Worm (Caenorhabditis elegans): ENCODE measurements around the gene ZC21.10.

Gene ZC21.10

ce11 chrIII:8503341-8503740, 26.5 kb upstream of the ZC21.10 start:
- peak; percentile 38 for TF ChIP-seq nhr-43 (tag; optimal IDR thresholded peaks at IDR 0.05; ENCODE audit: poor library complexity, severe bottlenecking)
- TF ChIP-seq daf-12 (tag; optimal IDR thresholded peaks at IDR 0.05): no peak
- TF ChIP-seq aly-2 (tag; optimal IDR thresholded peaks at IDR 0.05): no peak
- TF ChIP-seq nhr-25 (tag; optimal IDR thresholded peaks at IDR 0.05): peak; percentile 39
- no peak for TF ChIP-seq mdl-1 (tag; optimal IDR thresholded peaks at IDR 0.05)
- no peak for TF ChIP-seq ceh-16 (tag; optimal IDR thresholded peaks at IDR 0.05)
- TF ChIP-seq ztf-4 (tag; optimal IDR thresholded peaks at IDR 0.05): no peak
- TF ChIP-seq nfya-1 (tag; optimal IDR thresholded peaks at IDR 0.05; ENCODE audit: insufficient read depth): peak; percentile 20
- TF ChIP-seq nhr-23 (tag; optimal IDR thresholded peaks at IDR 0.05): peak; percentile 76
- no peak for TF ChIP-seq ceh-82 (tag; optimal IDR thresholded peaks at IDR 0.05)
- TF ChIP-seq lin-15B (tag; optimal IDR thresholded peaks at IDR 0.05): no peak
- no peak for TF ChIP-seq zag-1 (tag; optimal IDR thresholded peaks at IDR 0.05)
- no peak for TF ChIP-seq unc-39 (tag; optimal IDR thresholded peaks at IDR 0.05)
- no peak for TF ChIP-seq fkh-10 (GFP tag; optimal IDR thresholded peaks at IDR 0.05)
- no peak for TF ChIP-seq egl-27 (tag; optimal IDR thresholded peaks at IDR 0.05)
- TF ChIP-seq R02D3.7 (tag; optimal IDR thresholded peaks at IDR 0.05): no peak

ce11 chrIII:8504176-8504763, 25.6 kb upstream of the ZC21.10 start:
- TF ChIP-seq nhr-23 (tag; optimal IDR thresholded peaks at IDR 0.05) (peak; percentile 19), nhr-25 (tag; optimal IDR thresholded peaks at IDR 0.05) (peak; percentile 52), tbx-2 (tag; optimal IDR thresholded peaks at IDR 0.05) (no peak)

- TF ChIP-seq pha-4 (tag; optimal IDR thresholded peaks at IDR 0.05) (peak; percentile 25), unc-39 (tag; optimal IDR thresholded peaks at IDR 0.05) (no peak), zag-1 (tag; optimal IDR thresholded peaks at IDR 0.05) (no peak)
Observed at ce11 chrIII:8506348-8506747, 23.5 kb upstream of the ZC21.10 start.

- TF ChIP-seq ceh-82 (tag; optimal IDR thresholded peaks at IDR 0.05): no peak
- TF ChIP-seq nhr-12 (tag; optimal IDR thresholded peaks at IDR 0.05): no peak
- no peak for TF ChIP-seq ztf-4 (tag; optimal IDR thresholded peaks at IDR 0.05)
- TF ChIP-seq pqm-1 (tag; optimal IDR thresholded peaks at IDR 0.05): no peak
- TF ChIP-seq nhr-77 (tag; optimal IDR thresholded peaks at IDR 0.05): no peak
- TF ChIP-seq snpc-4 (tag; optimal IDR thresholded peaks at IDR 0.05): no peak
- TF ChIP-seq zag-1 (tag; optimal IDR thresholded peaks at IDR 0.05): no peak
- no peak for TF ChIP-seq elt-1 (tag; optimal IDR thresholded peaks at IDR 0.05)
Observed at ce11 chrIII:8509218-8509617, 20.7 kb upstream of the ZC21.10 start.

- TF ChIP-seq snpc-4 (tag; optimal IDR thresholded peaks at IDR 0.05) (no peak), fkh-10 (GFP tag; optimal IDR thresholded peaks at IDR 0.05) (peak; percentile 42), nhr-77 (tag; optimal IDR thresholded peaks at IDR 0.05) (no peak), lin-15B (tag; optimal IDR thresholded peaks at IDR 0.05) (peak; percentile 12), unc-62 (GFP tag; optimal IDR thresholded peaks at IDR 0.05) (no peak), nhr-67 (tag; optimal IDR thresholded peaks at IDR 0.05) (no peak), nfya-1 (tag; optimal IDR thresholded peaks at IDR 0.05; ENCODE audit: insufficient read depth) (peak; percentile 51), ztf-4 (tag; optimal IDR thresholded peaks at IDR 0.05) (no peak), ama-1 (optimal IDR thresholded peaks at IDR 0.05) (no peak), nhr-237 (tag; optimal IDR thresholded peaks at IDR 0.05) (no peak), zag-1 (tag; optimal IDR thresholded peaks at IDR 0.05) (no peak), mdl-1 (tag; optimal IDR thresholded peaks at IDR 0.05) (no peak), ceh-28 (tag; optimal IDR thresholded peaks at IDR 0.05) (no peak), aly-2 (tag; optimal IDR thresholded peaks at IDR 0.05) (no peak), nhr-12 (tag; optimal IDR thresholded peaks at IDR 0.05) (no peak), skn-1 (tag; optimal IDR thresholded peaks at IDR 0.05) (no peak), pqm-1 (tag; optimal IDR thresholded peaks at IDR 0.05) (no peak), fos-1 (tag; optimal IDR thresholded peaks at IDR 0.05) (no peak), nhr-43 (tag; optimal IDR thresholded peaks at IDR 0.05; ENCODE audit: poor library complexity, severe bottlenecking) (no peak), ceh-16 (tag; optimal IDR thresholded peaks at IDR 0.05) (no peak), nhr-23 (tag; optimal IDR thresholded peaks at IDR 0.05) (no peak), nhr-11 (tag; optimal IDR thresholded peaks at IDR 0.05) (no peak), ceh-82 (tag; optimal IDR thresholded peaks at IDR 0.05) (no peak), ceh-9 (tag; optimal IDR thresholded peaks at IDR 0.05) (no peak), ztf-11 (tag; optimal IDR thresholded peaks at IDR 0.05) (no peak), egl-27 (tag; optimal IDR thresholded peaks at IDR 0.05) (no peak), egl-5 (tag; optimal IDR thresholded peaks at IDR 0.05) (no peak), R02D3.7 (tag; optimal IDR thresholded peaks at IDR 0.05) (no peak), unc-39 (tag; optimal IDR thresholded peaks at IDR 0.05) (no peak), lin-39 (tag; optimal IDR thresholded peaks at IDR 0.05) (peak; percentile 58)
Observed at ce11 chrIII:8509644-8510393, 20.1 kb upstream of the ZC21.10 start.
